Worm (Caenorhabditis elegans) whole organism, L1 larva: ENCODE results near the gene C15H11.10.

ENCODE experiments used
- efl-1 ChIP-seq, 4 experiments: fragments of 150-350 bp; optimal IDR thresholded peaks in 3 of 4; peaks in 1 of 4; 1 replicate in 1 of 4; 2 replicates in 3 of 4; lab custom pipeline; 2014; ENCODE audit warnings: missing biosample characterization in 2 of 4, missing genetic modification characterization in 2 of 4, missing genetic modification reagents in 2 of 4
- egl-27 ChIP-seq, 2 experiments: fragments of 150-350 bp in 1 of 2; sonication (generic microtip); optimal IDR thresholded peaks; 3 replicates each; lab custom pipeline; 2017 to 2018; ENCODE audit warnings: missing biosample characterization in 2 of 2, missing genetic modification characterization in 2 of 2, missing genetic modification reagents in 2 of 2
- lin-13 ChIP-seq: fragments of 150-350 bp; optimal IDR thresholded peaks from 2 replicates; lab custom pipeline; 2014; ENCODE audit warnings: missing biosample characterization, missing genetic modification reagents, missing genetic modification characterization
- unc-86 ChIP-seq: sonication (generic microtip); optimal IDR thresholded peaks from 2 replicates; lab custom pipeline; 2016; ENCODE audit warnings: missing genetic modification characterization, missing compliant biosample characterization

ce11 chrV:14414964-14415564 is 23.1 kb downstream of the C15H11.10 start, which contains the start of the genes nxf-1 and C15H11.11:
- TF ChIP-seq efl-1 (optimal IDR thresholded peaks at IDR 0.05; lab: Kevin White, UChicago) = peak; percentile 69 to 77
- peak; percentile 75 to 97 for TF ChIP-seq efl-1 (GFP tag; optimal IDR thresholded peaks at IDR 0.05 in 1 of 2; lab: Kevin White, UChicago)
- TF ChIP-seq egl-27 (tag; optimal IDR thresholded peaks at IDR 0.05; lab: Kevin White, UChicago) = no peak
- TF ChIP-seq unc-86 (tag; lab: Kevin White, UChicago) = peak; percentile 72
- TF ChIP-seq lin-13 (GFP tag; lab: Kevin White, UChicago) = peak; percentile 64
